Fruit fly (Drosophila melanogaster) S2 (cell line): ENCODE data around the gene CG31817.

Source experiments
- CG8478 ChIP-seq: fragments of >200 bp; optimal IDR thresholded peaks from 2 replicates; lab custom pipeline; 2018
- CTCF ChIP-seq, 2 experiments: fragments of >200 bp; optimal IDR thresholded peaks; 2 replicates each; lab custom pipeline; 2018

dm6 chr2L:16365603-16366002 is 27.9 kb upstream of the CG31817 start, which contains the start of gene jhamt:
- TF ChIP-seq CG8478 (lab: Kevin White, UChicago) (no peak), CTCF (optimal IDR thresholded peaks at IDR 0.05; lab: Kevin White, UChicago) (no peak)
